Worm (Caenorhabditis elegans) whole organism, early embryonic: ENCODE results near the gene F02H6.7.

Source experiments
- ceh-36 ChIP-seq: sonication (generic microtip); optimal IDR thresholded peaks from 2 replicates; lab custom pipeline; 2016; ENCODE audit warnings: missing genetic modification characterization, inconsistent platforms, missing compliant biosample characterization
- flt-1 ChIP-seq: fragments of 200-800 bp; sonication (Bioruptor generic); IDR thresholded peaks from 2 replicates; pipeline ENCODE4 v1.3.6; 2022; ENCODE audit warnings: missing genetic modification characterization, missing compliant biosample characterization
- scrt-1 ChIP-seq: fragments of 200-800 bp; sonication (Bioruptor generic); IDR thresholded peaks from 2 replicates; pipeline ENCODE4 v1.3.6; 2022; ENCODE audit warnings: missing genetic modification characterization, missing compliant biosample characterization
- tbx-11 ChIP-seq: fragments of 200-800 bp; sonication (Bioruptor generic); IDR thresholded peaks from 2 replicates; pipeline ENCODE4 v1.3.6; 2022; ENCODE audit warnings: missing genetic modification characterization, missing compliant biosample characterization
- tra-4 ChIP-seq: sonication (generic microtip); optimal IDR thresholded peaks from 2 replicates; lab custom pipeline; 2017; ENCODE audit warnings: missing genetic modification characterization, missing compliant biosample characterization

- TF ChIP-seq flt-1 (GFP tag; lab: Robert Waterston, UW) (no peak), tra-4 (tag; lab: Kevin White, UChicago) (no peak), tbx-11 (GFP tag; lab: Robert Waterston, UW) (no peak), scrt-1 (no peak), ceh-36 (tag; lab: Kevin White, UChicago) (no peak)
Observed at ce11 chrIV:14228069-14228468, at the start of gene F02H6.7.
